Worm (Caenorhabditis elegans) whole organism, late embryonic: ENCODE measurements around the gene ZC412.3.
"Not testable (repeated sequence)": the region's sequence is repeated elsewhere in the genome, so short reads cannot be mapped to it uniquely, and the experiment has no call there.

Source experiments
- F13H6.1 ChIP-seq: sonication (generic microtip); optimal IDR thresholded peaks from 2 replicates; lab custom pipeline; 2016; ENCODE audit warnings: missing genetic modification characterization, missing compliant biosample characterization
- ceh-14 ChIP-seq: sonication (generic microtip); optimal IDR thresholded peaks from 2 replicates; lab custom pipeline; 2016; ENCODE audit warnings: missing genotype, missing genetic modification characterization, missing compliant biosample characterization
- ceh-18 ChIP-seq: sonication (generic microtip); optimal IDR thresholded peaks from 2 replicates; lab custom pipeline; 2016; ENCODE audit warnings: missing genetic modification characterization, missing compliant biosample characterization
- ceh-9 ChIP-seq: sonication (generic microtip); optimal IDR thresholded peaks from 2 replicates; lab custom pipeline; 2016; ENCODE audit warnings: mild to moderate bottlenecking, missing genetic modification characterization, inconsistent platforms, missing compliant biosample characterization
- che-1 ChIP-seq: sonication (generic microtip); optimal IDR thresholded peaks from 2 replicates; lab custom pipeline; 2016; ENCODE audit warnings: mild to moderate bottlenecking, missing genetic modification characterization, missing compliant biosample characterization
- dmd-4 ChIP-seq: sonication (generic microtip); optimal IDR thresholded peaks from 2 replicates; lab custom pipeline; 2016; ENCODE audit warnings: borderline replicate concordance, missing genetic modification characterization, missing compliant biosample characterization
- elt-2 ChIP-seq: sonication (generic microtip); optimal IDR thresholded peaks from 2 replicates; lab custom pipeline; 2016; ENCODE audit warnings: missing genetic modification reagents, missing genetic modification characterization, missing compliant biosample characterization
- madf-2 ChIP-seq: sonication (generic microtip); optimal IDR thresholded peaks from 2 replicates; lab custom pipeline; 2017; ENCODE audit warnings: missing genetic modification characterization, missing compliant biosample characterization
- pha-2 ChIP-seq: sonication (generic microtip); optimal IDR thresholded peaks from 2 replicates; lab custom pipeline; 2017; ENCODE audit warnings: mild to moderate bottlenecking, missing genetic modification characterization, missing compliant biosample characterization
- sox-2 ChIP-seq: fragments of 200-800 bp; sonication (Bioruptor generic); IDR thresholded peaks from 2 replicates; pipeline ENCODE4 v1.3.6; 2022; ENCODE audit warnings: missing genetic modification reagents, missing genetic modification characterization, missing compliant biosample characterization
- tbx-7 ChIP-seq: sonication (generic microtip); optimal IDR thresholded peaks from 2 replicates; lab custom pipeline; 2016; ENCODE audit warnings: missing genotype, missing genetic modification characterization, missing compliant biosample characterization

ce11 chrV:14890782-14891181 is 19.4 kb upstream of the ZC412.3 start, which contains the start of gene nspa-2:
- not testable (repeated sequence) for TF ChIP-seq tbx-7 (tag; lab: Kevin White, UChicago); dmd-4; pha-2 (tag; lab: Kevin White, UChicago); sox-2; ceh-9 (tag; lab: Kevin White, UChicago); F13H6.1; ceh-14 (tag; lab: Kevin White, UChicago); ceh-18; che-1 (tag; lab: Kevin White, UChicago); madf-2; elt-2 (tag; lab: Kevin White, UChicago)
